Fruit fly (Drosophila melanogaster) Kc167 (cell line): ENCODE results near the gene CG4115.

Experiments
- Myc ChIP-seq: fragments of >200 bp; optimal IDR thresholded peaks from 2 replicates; lab custom pipeline; 2017; ENCODE audit warnings: missing external identifiers
- Sin3A ChIP-seq: fragments of >200 bp; optimal IDR thresholded peaks from 2 replicates; lab custom pipeline; 2018; ENCODE audit warnings: missing external identifiers
- h ChIP-seq: fragments of >200 bp; optimal IDR thresholded peaks from 3 replicates; lab custom pipeline; 2018; ENCODE audit warnings: missing external identifiers
- insv ChIP-seq: fragments of >200 bp; optimal IDR thresholded peaks from 3 replicates; lab custom pipeline; 2018; ENCODE audit warnings: missing external identifiers
- psq ChIP-seq: fragments of >200 bp; optimal IDR thresholded peaks from 2 replicates; lab custom pipeline; 2017; ENCODE audit warnings: missing external identifiers
- ttk ChIP-seq: sonication (Bioruptor generic); optimal IDR thresholded peaks from 2 replicates; lab custom pipeline; 2017; ENCODE audit warnings: missing external identifiers

Gene CG4115

DNA sequence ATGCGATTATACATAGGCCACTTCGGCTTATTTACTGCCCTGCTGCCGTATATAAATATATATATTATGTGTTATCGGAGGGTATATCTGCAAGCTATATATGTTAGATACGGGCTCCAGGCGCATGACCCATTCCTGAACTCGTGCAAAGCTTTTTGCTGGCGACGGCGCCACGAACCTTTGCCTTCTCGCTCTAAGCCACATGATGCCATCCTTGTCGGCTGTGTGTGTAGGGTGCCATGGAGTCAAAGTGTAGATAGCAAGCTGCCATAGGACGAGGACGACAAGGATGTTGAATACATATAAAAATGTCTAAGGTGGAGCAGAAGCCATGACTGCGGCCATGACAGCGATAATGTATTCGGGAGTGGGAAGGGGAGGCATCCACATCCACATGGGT is 12.1 kb upstream of the CG4115 start:
- TF ChIP-seq Sin3A (lab: Kevin White, UChicago) (no peak), h (lab: Kevin White, UChicago) (no peak), Myc (lab: Kevin White, UChicago) (no peak)

DNA sequence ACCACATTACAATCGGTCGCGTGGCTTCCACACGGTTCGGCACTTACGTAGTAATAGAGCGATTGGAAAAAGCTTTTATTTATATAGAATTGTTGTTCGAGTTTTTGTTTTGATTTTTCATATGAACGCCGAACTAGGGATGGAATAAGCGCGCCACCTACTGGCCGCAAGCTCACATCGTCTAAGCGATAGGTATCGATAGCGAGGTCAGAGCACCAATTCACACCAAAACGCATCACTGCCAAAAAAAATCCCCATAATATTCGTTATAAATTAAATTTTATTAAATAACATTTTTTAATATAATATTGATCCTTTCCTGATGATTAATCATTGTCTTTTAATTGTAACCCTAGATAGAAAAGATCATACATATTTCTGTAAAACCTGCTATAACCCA is 9.3 kb upstream of the CG4115 start, which contains the start of gene CG10038:
TSS of gene CG10038 (minus strand) at position 148 of the 400 bp plus-strand sequence.
- TF ChIP-seq h (lab: Kevin White, UChicago), result no peak
- no peak for TF ChIP-seq Myc (lab: Kevin White, UChicago)
- no peak for TF ChIP-seq insv (lab: Kevin White, UChicago)
- no peak for TF ChIP-seq ttk (lab: Kevin White, UChicago)
- no peak for TF ChIP-seq Sin3A (lab: Kevin White, UChicago)
- TF ChIP-seq psq (lab: Kevin White, UChicago), result no peak

DNA sequence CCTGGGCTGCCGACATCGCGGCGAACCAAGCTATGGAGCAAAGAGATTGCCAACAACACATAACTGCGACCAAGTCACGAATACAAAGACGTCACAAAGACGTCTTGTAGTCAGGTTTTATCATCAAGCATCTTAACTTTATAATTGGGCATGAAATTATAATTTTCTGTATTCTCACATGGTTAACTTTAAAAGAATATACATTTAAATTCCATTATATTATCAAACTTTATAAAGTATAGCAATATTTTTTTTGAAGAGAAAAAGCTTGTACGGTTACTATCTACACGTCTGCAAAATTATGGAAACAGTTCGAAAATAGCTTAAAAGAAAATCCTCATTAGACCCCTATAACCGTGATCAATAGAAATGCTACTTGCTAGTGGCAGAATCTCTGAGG is 7.8 kb upstream of the CG4115 start, which contains the start of gene CG10041:
TSS of gene CG10041 (minus strand) at position 101 of the 400 bp plus-strand sequence.
- no peak for TF ChIP-seq ttk (lab: Kevin White, UChicago)

DNA sequence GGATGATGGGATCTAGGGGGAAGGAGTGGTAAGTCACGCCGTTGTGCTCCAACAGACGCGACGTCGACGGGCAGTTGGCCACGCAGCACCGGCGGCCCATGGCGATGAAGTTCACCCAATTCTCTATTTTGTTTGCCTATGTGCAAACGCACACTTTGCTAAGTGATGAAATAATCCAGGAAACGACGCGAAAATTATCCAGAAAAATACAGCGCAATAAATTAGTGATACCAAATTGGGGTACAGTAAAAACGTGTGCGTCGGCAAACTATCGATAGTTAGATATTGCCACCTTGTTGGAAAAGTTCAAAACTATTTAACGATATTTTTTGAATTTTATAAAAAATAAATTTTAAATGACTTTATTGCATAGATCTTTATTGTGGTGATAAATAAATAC is 3.8 kb upstream of the CG4115 start, which contains the start of gene MBD-R2:
TSS of gene MBD-R2 (minus strand) at position 222 of the 400 bp plus-strand sequence.
- TF ChIP-seq Sin3A (lab: Kevin White, UChicago) (no peak), insv (lab: Kevin White, UChicago) (no peak), ttk (lab: Kevin White, UChicago) (no peak), Myc (lab: Kevin White, UChicago) (no peak), h (lab: Kevin White, UChicago) (no peak), psq (lab: Kevin White, UChicago) (no peak)

DNA sequence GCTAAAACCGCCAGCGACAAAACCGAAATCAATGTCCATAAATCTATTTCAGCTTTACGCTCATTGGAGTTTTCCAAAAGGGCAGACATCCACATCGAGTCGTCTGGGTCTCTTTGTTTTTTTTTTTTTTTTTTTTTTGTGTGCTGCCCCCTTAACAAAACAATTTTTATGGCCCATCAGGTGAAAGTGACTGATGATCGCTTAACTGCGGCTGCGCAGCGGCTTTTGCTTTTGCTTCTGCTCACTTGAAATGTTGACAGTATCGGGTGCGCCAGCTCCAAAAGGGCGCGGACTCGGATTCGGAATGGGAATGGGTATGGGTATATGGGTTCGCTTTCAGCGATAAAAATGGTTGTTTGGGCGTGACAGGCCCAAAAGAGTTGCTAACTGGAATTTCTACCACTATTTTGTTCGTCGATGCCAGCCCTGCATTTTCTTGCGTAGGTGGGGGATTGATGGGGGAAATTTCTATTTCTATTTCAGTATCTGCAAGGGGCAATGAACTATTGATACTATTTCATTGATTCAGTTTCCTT is 2.2 kb downstream of the CG4115 start:
- no peak for TF ChIP-seq psq (lab: Kevin White, UChicago)
- TF ChIP-seq insv (lab: Kevin White, UChicago), result no peak
- TF ChIP-seq ttk (lab: Kevin White, UChicago), result no peak
- TF ChIP-seq Myc (lab: Kevin White, UChicago), result no peak
- no peak for TF ChIP-seq Sin3A (lab: Kevin White, UChicago)
- no peak for TF ChIP-seq h (lab: Kevin White, UChicago)

DNA sequence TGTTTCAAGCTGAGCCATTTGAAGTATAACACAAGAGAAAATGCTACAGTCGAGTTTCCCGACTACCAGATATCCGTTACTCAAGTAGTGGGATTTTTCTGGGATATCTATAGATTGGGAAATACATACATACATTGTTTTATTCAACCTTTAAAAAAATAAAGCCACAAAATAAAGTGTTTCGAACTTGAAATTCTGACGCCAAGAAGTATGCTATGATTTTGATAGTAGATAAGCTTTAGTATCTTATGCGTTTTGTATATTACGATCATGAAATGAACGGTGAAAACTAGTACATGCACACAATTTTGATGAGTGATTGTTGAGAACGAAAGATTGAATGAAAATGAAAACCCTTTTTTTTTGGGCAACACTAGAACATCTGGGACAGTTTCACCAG is 3.7 kb downstream of the CG4115 start:
- TF ChIP-seq h (lab: Kevin White, UChicago), result no peak
- no peak for TF ChIP-seq psq (lab: Kevin White, UChicago)
- no peak for TF ChIP-seq insv (lab: Kevin White, UChicago)
- TF ChIP-seq ttk (lab: Kevin White, UChicago), result no peak
- TF ChIP-seq Sin3A (lab: Kevin White, UChicago), result no peak
- no peak for TF ChIP-seq Myc (lab: Kevin White, UChicago)

DNA sequence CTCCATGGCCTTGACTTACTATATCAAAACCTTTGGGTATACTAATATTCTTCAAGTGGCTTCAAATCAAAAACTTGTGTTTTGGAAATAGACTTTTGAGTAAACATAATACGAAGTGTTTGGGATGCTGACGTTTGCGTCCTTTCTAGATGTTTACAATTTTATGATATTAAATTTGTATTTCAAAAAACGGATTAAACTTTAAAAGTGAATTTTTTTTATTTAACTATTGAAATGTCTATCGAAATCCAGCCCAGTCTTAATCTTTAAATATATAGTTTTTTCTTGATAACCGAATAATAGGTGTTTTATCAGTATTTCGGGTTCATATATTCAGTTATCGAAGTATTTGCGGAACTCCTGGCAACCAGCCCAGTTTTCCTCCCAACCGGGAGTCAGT is 4.8 kb downstream of the CG4115 start, which contains the start of gene Tim17a1:
TSS of gene Tim17a1 (minus strand) at position 101 of the 400 bp plus-strand sequence.
- TF ChIP-seq ttk (lab: Kevin White, UChicago) (no peak), h (lab: Kevin White, UChicago) (no peak), Sin3A (lab: Kevin White, UChicago) (no peak), Myc (lab: Kevin White, UChicago) (no peak), psq (lab: Kevin White, UChicago) (no peak), insv (lab: Kevin White, UChicago) (no peak)

DNA sequence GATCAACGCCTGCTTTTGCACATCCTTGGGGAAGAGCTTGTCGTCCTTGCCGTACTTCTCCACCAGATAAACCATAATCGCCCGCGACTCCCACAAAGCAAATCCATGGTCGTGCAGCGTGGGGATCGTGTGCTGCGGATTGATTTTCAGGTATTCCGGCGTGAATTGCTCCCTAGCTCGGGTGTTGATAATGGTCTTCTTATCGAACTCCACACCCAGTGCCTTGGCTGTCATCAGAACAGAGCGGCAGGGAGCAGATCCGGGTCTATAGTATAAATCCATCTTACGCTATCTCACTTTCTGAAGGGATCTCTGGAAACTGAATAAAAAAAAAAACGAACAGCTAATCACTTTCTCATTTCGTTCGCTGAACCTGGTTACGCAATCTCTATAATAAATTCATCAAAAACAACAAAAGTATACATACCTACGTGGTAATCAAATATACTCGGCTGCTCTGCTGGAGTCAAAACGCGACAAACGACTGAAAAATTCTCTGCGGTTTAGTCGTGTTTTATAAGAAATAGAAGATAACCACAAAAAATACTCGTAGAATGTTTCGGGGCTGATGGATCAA is 5.5 kb downstream of the CG4115 start, which contains the start of gene GstD10:
TSS of gene GstD10 (minus strand) at position 472 of the 577 bp plus-strand sequence.
- TF ChIP-seq h (lab: Kevin White, UChicago), result no peak
- TF ChIP-seq Sin3A (lab: Kevin White, UChicago), result no peak
- TF ChIP-seq ttk (lab: Kevin White, UChicago), result no peak
- no peak for TF ChIP-seq psq (lab: Kevin White, UChicago)
- no peak for TF ChIP-seq insv (lab: Kevin White, UChicago)
- TF ChIP-seq Myc (lab: Kevin White, UChicago), result no peak

DNA sequence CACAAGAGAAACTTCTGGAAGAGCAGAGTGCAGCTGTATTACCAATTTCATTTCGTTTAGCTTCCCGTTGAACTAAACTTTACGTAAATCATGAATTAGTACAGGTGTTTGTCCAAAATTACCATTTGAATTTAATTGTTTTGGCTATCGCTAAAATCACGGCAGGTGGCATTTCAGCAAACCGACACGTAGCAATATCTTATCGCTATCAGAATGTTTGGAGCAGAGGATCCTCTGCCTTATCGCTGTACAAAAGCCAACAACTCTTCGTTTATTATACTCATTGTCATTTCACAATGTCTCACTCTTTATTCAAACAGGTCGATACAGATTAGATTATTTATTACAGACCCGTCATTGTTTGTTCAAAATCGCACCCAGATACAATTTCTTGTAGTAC is 6.1 kb downstream of the CG4115 start:
- TF ChIP-seq Myc (lab: Kevin White, UChicago) (no peak), ttk (lab: Kevin White, UChicago) (no peak), insv (lab: Kevin White, UChicago) (no peak), Sin3A (lab: Kevin White, UChicago) (no peak), psq (lab: Kevin White, UChicago) (no peak), h (lab: Kevin White, UChicago) (no peak)

DNA sequence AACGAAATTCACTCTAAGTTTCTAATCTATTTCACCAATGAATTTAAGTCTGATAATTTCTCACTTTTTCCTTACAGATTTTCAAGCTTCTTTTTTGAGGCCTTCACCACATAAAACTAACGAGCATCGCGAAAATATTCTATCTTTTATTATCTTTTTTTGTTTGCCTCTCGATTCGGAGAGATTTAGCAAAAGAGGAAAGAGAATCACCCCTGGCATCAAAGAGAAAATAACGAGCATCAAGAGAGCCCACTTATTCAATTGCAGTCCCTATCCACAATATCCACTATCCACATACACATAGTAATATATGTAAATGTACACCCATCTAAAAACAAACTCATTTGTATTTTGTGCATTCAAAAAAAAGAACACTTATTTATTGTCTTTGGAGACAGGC is 7.7 kb downstream of the CG4115 start, which contains the start of gene GstD9:
TSS of gene GstD9 (minus strand) at position 101 of the 400 bp plus-strand sequence.
- no peak for TF ChIP-seq Sin3A (lab: Kevin White, UChicago)
- TF ChIP-seq psq (lab: Kevin White, UChicago), result no peak
- TF ChIP-seq h (lab: Kevin White, UChicago), result no peak
- TF ChIP-seq Myc (lab: Kevin White, UChicago), result no peak
- TF ChIP-seq insv (lab: Kevin White, UChicago), result no peak
- TF ChIP-seq ttk (lab: Kevin White, UChicago), result no peak

DNA sequence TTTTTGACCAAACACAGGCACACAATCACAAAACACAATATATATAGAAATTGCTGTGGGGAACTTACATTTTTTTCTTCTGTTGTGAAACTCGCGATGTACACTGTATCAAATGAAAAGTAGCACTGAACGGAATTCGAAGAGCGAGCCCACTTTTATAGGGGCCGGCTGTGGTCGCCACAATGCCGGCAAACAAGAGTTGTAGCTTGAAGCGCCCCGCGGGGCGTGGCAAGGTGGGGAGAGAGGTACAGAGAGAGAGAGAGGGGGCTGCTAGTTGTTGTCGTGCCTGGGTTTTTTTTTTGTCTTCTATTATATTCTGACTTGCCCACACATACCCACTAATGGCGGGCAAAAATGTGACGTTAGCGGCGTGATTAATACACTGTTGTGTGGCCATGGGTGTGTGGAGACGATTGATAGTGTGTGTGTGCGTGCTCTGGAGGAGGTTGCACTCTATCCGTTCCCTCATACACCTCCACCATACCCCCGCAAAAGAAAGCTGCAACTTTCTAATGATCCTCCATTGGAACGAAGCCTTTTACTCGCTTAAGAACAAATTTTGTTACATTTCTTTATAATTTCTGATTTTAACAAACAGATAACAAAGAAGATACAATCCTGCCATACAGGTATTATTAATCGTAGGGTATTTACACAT is 9.5 kb downstream of the CG4115 start, which contains the start of gene GstD1:
TSS of gene GstD1 (minus strand) at position 134 of the 658 bp plus-strand sequence.
- TF ChIP-seq Myc (lab: Kevin White, UChicago), result no peak
- no peak for TF ChIP-seq psq (lab: Kevin White, UChicago)
- TF ChIP-seq Sin3A (lab: Kevin White, UChicago), result no peak
- TF ChIP-seq h (lab: Kevin White, UChicago), result no peak
- no peak for TF ChIP-seq ttk (lab: Kevin White, UChicago)
- TF ChIP-seq insv (lab: Kevin White, UChicago), result no peak
